Fruit fly (Drosophila melanogaster) whole organism, prepupa: Measurements from ENCODE around the gene crc.

ENCODE experiments used
- CG10631 ChIP-seq: fragments of 200-800 bp; sonication (Bioruptor generic); optimal IDR thresholded peaks from 2 replicates; lab custom pipeline; 2016; ENCODE audit warnings: missing biosample characterization, missing genetic modification characterization
- CG11294 ChIP-seq: fragments of 200-800 bp; sonication (Bioruptor generic); IDR thresholded peaks from 2 replicates; pipeline ENCODE4 v1.3.6; 2022; ENCODE audit warnings: missing biosample characterization, missing genetic modification characterization
- CG11762 ChIP-seq: fragments of 200-800 bp; sonication (Bioruptor generic); optimal IDR thresholded peaks from 3 replicates; lab custom pipeline; 2016; ENCODE audit warnings: missing biosample characterization, missing genetic modification characterization; ENCODE audit not compliant: insufficient read depth
- CG1621 ChIP-seq: fragments of 200-800 bp; sonication (Bioruptor generic); optimal IDR thresholded peaks from 3 replicates; lab custom pipeline; 2018; ENCODE audit warnings: missing biosample characterization, mild to moderate bottlenecking, missing genetic modification characterization
- CG32006 ChIP-seq: fragments of 200-800 bp; sonication (Bioruptor generic); optimal IDR thresholded peaks from 3 replicates; lab custom pipeline; 2017; ENCODE audit warnings: missing biosample characterization, mild to moderate bottlenecking, missing genetic modification characterization
- CG34406 ChIP-seq: fragments of 200-800 bp; sonication (Bioruptor generic); optimal IDR thresholded peaks from 3 replicates; lab custom pipeline; 2016; ENCODE audit warnings: missing biosample characterization, missing genetic modification characterization
- CG6163 ChIP-seq: fragments of 200-800 bp; sonication (Bioruptor generic); IDR thresholded peaks from 3 replicates; pipeline ENCODE4 v1.3.6; 2022; ENCODE audit warnings: missing biosample characterization, missing genetic modification characterization
- CG6854 ChIP-seq: fragments of 200-800 bp; sonication (Bioruptor generic); optimal IDR thresholded peaks from 2 replicates; lab custom pipeline; 2017; ENCODE audit warnings: missing biosample characterization, mild to moderate bottlenecking, missing genetic modification characterization
- CG8119 ChIP-seq: fragments of 200-800 bp; sonication (Bioruptor generic); IDR thresholded peaks from 3 replicates; pipeline ENCODE4 v1.3.6; 2022; ENCODE audit warnings: missing biosample characterization, missing genetic modification characterization
- CG8632 ChIP-seq: fragments of 200-800 bp; sonication (Bioruptor generic); optimal IDR thresholded peaks from 3 replicates; lab custom pipeline; 2016; ENCODE audit warnings: missing biosample characterization, missing genetic modification characterization
- Eip75B ChIP-seq: fragments of 200-800 bp; sonication (Bioruptor generic); optimal IDR thresholded peaks from 3 replicates; lab custom pipeline; 2016; ENCODE audit warnings: missing biosample characterization, missing genetic modification characterization
- Eip78C ChIP-seq: fragments of 200-800 bp; sonication (Bioruptor generic); peaks from one replicate; lab custom pipeline; 2016; ENCODE audit warnings: missing biosample characterization, missing genetic modification characterization
- Ets21C ChIP-seq: fragments of 200-800 bp; sonication (Bioruptor generic); optimal IDR thresholded peaks from 3 replicates; lab custom pipeline; 2016; ENCODE audit warnings: missing biosample characterization, missing genetic modification characterization
- Gug ChIP-seq: fragments of 200-800 bp; sonication (Bioruptor generic); IDR thresholded peaks from 2 replicates; pipeline ENCODE4 v1.3.6; 2022; ENCODE audit warnings: missing biosample characterization, missing genetic modification characterization
- Hr39 ChIP-seq: fragments of 200-800 bp; sonication (Bioruptor generic); optimal IDR thresholded peaks from 2 replicates; lab custom pipeline; 2016; ENCODE audit warnings: missing biosample characterization, missing genetic modification characterization
- Lpt ChIP-seq: fragments of 200-800 bp; sonication (Bioruptor generic); optimal IDR thresholded peaks from 3 replicates; lab custom pipeline; 2016; ENCODE audit warnings: missing biosample characterization, missing genetic modification characterization
- Smox ChIP-seq: fragments of 200-800 bp; sonication (Bioruptor generic); optimal IDR thresholded peaks from 3 replicates; lab custom pipeline; 2016; ENCODE audit warnings: missing biosample characterization, missing genetic modification characterization
- Sox15 ChIP-seq: fragments of 200-800 bp; sonication (Bioruptor generic); optimal IDR thresholded peaks from 3 replicates; lab custom pipeline; 2016; ENCODE audit warnings: missing biosample characterization, missing genetic modification characterization
- achi ChIP-seq: fragments of 200-800 bp; sonication (Bioruptor generic); optimal IDR thresholded peaks from 3 replicates; lab custom pipeline; 2016; ENCODE audit warnings: missing biosample characterization, missing genetic modification characterization
- cyc ChIP-seq: fragments of 200-800 bp; sonication (Bioruptor generic); optimal IDR thresholded peaks from 3 replicates; lab custom pipeline; 2016; ENCODE audit warnings: missing biosample characterization, missing genetic modification characterization
- esn ChIP-seq: fragments of 200-800 bp; sonication (Bioruptor generic); optimal IDR thresholded peaks from 2 replicates; lab custom pipeline; 2016; ENCODE audit warnings: missing biosample characterization, mild to moderate bottlenecking, missing genetic modification characterization, moderate library complexity
- fd59A ChIP-seq: fragments of 200-800 bp; sonication (Bioruptor generic); optimal IDR thresholded peaks from 2 replicates; lab custom pipeline; 2017; ENCODE audit warnings: missing biosample characterization, mild to moderate bottlenecking, missing genetic modification characterization, missing genetic modification reagents
- lz ChIP-seq: fragments of 200-800 bp; sonication (Bioruptor generic); optimal IDR thresholded peaks from 3 replicates; lab custom pipeline; 2016; ENCODE audit warnings: missing biosample characterization, missing genetic modification characterization
- pdm3 ChIP-seq: fragments of 200-800 bp; sonication (Bioruptor generic); optimal IDR thresholded peaks from 3 replicates; lab custom pipeline; 2016; ENCODE audit warnings: missing biosample characterization, missing genetic modification characterization
- svp ChIP-seq: fragments of 200-800 bp; sonication (Bioruptor generic); peaks from one replicate; lab custom pipeline; 2016; ENCODE audit warnings: missing biosample characterization, missing genetic modification characterization
- topi ChIP-seq: fragments of 200-800 bp; sonication (Bioruptor generic); optimal IDR thresholded peaks from 3 replicates; lab custom pipeline; 2016; ENCODE audit warnings: missing biosample characterization, missing genetic modification characterization

The crc gene

DNA sequence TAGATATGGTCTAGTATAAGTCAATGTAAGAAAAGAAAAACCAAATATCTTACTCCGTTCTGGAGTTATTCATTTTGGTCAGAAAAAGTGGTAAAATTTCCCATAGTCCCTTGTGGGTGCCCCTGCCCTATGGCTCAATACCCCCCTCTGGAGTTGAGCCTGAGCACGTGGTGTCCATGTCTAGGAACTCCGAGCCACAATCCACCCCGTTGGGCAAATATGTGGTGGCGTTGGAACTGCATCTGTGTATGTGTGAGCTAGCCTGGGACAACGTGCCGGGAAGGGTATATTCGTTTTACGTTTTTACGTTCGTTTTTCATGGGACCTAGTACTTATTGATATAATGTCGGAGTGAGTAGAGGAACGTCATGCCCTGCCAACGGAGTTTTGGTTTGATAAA, 20.2 kb downstream of the crc start:
- TF ChIP-seq CG11762 (GFP tag; lab: Kevin White, UChicago) (no peak), Smox (no peak), Eip75B (no peak), pdm3 (GFP tag; lab: Kevin White, UChicago) (no peak), achi (GFP tag; lab: Kevin White, UChicago) (no peak), CG11294 (GFP tag; lab: Robert Waterston, UW) (no peak), Lpt (GFP tag; lab: Kevin White, UChicago) (no peak)

DNA sequence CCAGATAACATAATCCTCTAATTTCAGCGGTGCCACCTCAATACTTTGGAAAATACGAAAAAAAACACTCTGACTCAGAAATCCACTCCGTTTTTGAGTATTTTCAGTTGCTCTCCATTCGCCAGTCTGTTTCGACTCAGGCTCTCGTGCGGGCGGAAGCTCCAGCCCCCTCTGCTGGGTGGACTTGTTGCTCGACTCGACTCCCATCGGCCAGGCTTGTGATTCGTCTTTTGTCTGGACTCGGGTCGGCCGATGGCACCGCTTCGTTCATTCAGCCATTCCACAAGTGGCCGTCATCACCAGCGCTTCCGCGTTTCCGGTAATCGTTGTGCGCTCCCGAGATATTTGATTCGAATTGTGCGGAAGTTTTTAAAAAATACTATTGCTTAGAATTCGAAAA, 20.8 kb downstream of the crc start, which contains the start of gene dimm:
dimm (plus strand) TSS at position 255 of the 400 bp plus-strand sequence.
- TF ChIP-seq esn (no peak), svp (GFP tag; lab: Kevin White, UChicago) (no peak), Gug (no peak), CG6854 (GFP tag; lab: Kevin White, UChicago) (no peak), CG8632 (GFP tag; lab: Kevin White, UChicago) (no peak), Sox15 (GFP tag; lab: Kevin White, UChicago) (no peak), CG6163 (GFP tag; lab: Robert Waterston, UW) (no peak), topi (GFP tag; lab: Kevin White, UChicago) (no peak), CG1621 (tag; lab: Kevin White, UChicago) (no peak)
- TF ChIP-seq, all 60 proteins: peak for 0

DNA sequence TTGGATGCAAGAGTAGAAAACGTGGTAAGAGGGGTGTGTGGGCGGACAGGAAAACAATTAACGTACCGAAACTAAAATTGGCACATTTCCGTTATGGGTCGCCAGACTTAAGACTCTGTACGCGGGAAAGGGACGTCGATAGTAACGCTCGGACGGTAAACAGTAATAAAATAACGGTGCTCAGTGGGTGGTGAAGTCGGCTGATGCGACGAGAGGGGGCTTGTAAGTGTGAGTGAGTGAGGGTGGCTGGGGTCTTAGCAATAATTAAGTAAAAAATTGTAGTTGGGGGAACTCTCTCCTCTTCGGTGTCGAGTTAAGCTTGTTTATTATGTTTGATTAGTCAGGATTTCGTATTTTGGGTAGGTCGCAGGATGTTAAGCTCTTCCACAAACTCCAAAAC, 31.0 kb downstream of the crc start:
- TF ChIP-seq fd59A (GFP tag; lab: Kevin White, UChicago) (no peak), CG1621 (tag; lab: Kevin White, UChicago) (no peak)

DNA sequence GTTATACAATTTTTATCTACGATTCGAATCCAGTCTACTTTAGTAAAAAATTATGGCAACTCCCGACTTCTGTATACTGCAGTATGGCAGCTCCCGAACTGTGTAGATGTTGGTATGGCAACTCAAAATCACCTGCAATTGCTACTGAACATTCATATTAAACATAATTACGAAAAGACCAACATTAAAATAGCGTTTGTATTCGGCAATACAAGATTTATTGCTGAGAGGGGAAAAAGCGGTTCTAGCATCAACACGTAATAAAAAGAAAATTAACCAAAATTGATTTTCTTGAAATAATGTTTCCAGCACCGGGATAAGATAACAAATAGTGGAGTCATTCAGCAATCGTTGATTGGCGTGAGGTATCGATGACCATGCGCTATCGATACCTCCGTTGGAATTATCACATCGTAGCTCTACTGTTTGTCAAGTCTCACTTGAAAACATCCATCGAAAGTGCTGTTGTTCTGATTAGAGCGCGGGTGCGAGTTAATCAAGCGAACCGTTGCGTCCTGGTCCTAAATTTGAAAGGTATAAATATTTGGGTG, 33.6 kb downstream of the crc start, which contains the start of gene Tsp39D:
Tsp39D (plus strand) TSS at position 405 of the 551 bp plus-strand sequence.
- TF ChIP-seq Ets21C (GFP tag; lab: Kevin White, UChicago): peak; percentile 22
- peak; percentile 29 for TF ChIP-seq topi (GFP tag; lab: Kevin White, UChicago)
- TF ChIP-seq CG10631 (GFP tag; lab: Kevin White, UChicago): peak; percentile 17
- TF ChIP-seq CG8119 (GFP tag; lab: Robert Waterston, UW): no peak
- TF ChIP-seq lz: peak; percentile 27
- TF ChIP-seq CG32006 (GFP tag; lab: Kevin White, UChicago): no peak
- peak; percentile 10 for TF ChIP-seq Smox
- TF ChIP-seq Eip78C (GFP tag; lab: Kevin White, UChicago): peak; percentile 82
- TF ChIP-seq CG11294 (GFP tag; lab: Robert Waterston, UW): no peak
- no peak for TF ChIP-seq CG34406 (GFP tag; lab: Kevin White, UChicago)
- TF ChIP-seq cyc: peak; percentile 14
- TF ChIP-seq esn: peak; percentile 2

DNA sequence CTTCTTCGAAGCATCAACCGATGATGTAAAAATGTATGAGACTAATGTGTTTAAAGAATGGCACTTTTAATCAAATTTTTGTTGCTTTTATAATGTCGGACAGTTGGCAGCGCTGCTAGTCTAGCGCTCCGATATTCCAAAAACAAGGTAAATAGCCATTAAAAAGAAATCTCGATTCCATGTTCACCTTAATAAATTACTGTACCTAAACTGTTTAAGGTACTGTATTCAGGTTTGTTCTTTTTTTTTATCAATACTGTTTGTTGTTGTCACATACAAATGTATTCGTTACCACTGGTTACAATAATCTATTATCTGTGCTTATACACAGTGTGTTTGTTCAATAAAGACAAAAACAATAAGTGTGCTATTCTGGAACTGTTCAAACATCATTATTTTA, 50.2 kb downstream of the crc start, which contains the start of gene dtr:
dtr (plus strand) TSS at position 301 of the 400 bp plus-strand sequence.
- no peak for TF ChIP-seq Hr39 (GFP tag; lab: Kevin White, UChicago)
- TF ChIP-seq, all 60 proteins: peak for 0

DNA sequence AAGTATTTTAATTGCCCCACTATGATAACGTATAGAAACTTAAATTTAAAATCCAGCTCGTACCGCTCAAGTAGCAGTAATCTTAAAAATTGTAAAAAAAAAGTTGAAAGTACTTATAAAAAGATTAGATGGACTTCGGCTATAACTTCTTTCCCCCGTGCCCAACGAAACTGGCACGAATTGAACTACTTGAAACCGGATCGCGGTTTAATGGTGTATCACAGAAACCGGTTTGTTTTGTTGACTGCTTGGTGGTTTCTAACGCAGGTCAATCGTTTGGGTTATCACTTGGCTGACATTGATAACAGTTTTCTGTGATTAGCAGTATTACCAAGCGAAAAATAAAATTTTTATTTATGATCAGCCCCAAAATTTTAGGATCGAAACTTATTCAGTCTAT, 56.6 kb downstream of the crc start:
- TF ChIP-seq Eip75B (no peak), svp (GFP tag; lab: Kevin White, UChicago) (peak; percentile 42)
